Fruit fly (Drosophila melanogaster) whole organism, embryonic: ENCODE data around the gene Pino.

Experiments
- Bteb2 ChIP-seq: fragments of 200-800 bp; sonication (Bioruptor generic); optimal IDR thresholded peaks from 2 replicates; lab custom pipeline; 2016; ENCODE audit warnings: missing biosample characterization, missing genetic modification characterization
- CG10274 ChIP-seq: fragments of 200-800 bp; sonication (Bioruptor generic); optimal IDR thresholded peaks from 3 replicates; lab custom pipeline; 2017; ENCODE audit warnings: missing biosample characterization, mild to moderate bottlenecking, missing genetic modification characterization
- CG10462 ChIP-seq: fragments of 200-800 bp; sonication (Bioruptor generic); optimal IDR thresholded peaks from 2 replicates; lab custom pipeline; 2016; ENCODE audit warnings: missing biosample characterization, missing genetic modification characterization
- CG10654 ChIP-seq: fragments of 200-800 bp; sonication (Bioruptor generic); optimal IDR thresholded peaks from 2 replicates; lab custom pipeline; 2016; ENCODE audit warnings: missing biosample characterization, missing genetic modification characterization
- CG10979 ChIP-seq: fragments of 200-800 bp; sonication (Bioruptor generic); optimal IDR thresholded peaks from 2 replicates; lab custom pipeline; 2018; ENCODE audit warnings: missing biosample characterization, mild to moderate bottlenecking, missing genetic modification characterization, moderate library complexity
- CG12659 ChIP-seq: fragments of 200-800 bp; sonication (Bioruptor generic); optimal IDR thresholded peaks from 3 replicates; lab custom pipeline; 2017; ENCODE audit warnings: mild to moderate bottlenecking, missing biosample characterization, missing genetic modification reagents, missing genetic modification characterization
- CG12942 ChIP-seq: fragments of 200-800 bp; sonication (Bioruptor generic); optimal IDR thresholded peaks from 3 replicates; lab custom pipeline; 2016; ENCODE audit warnings: missing biosample characterization, missing genetic modification characterization
- CG13287 ChIP-seq: fragments of 200-800 bp; sonication (Bioruptor generic); IDR thresholded peaks from 2 replicates; pipeline ENCODE4 v1.3.6; 2022; ENCODE audit warnings: missing biosample characterization, missing genetic modification characterization; ENCODE audit not compliant: partially characterized antibody
- CG1603 ChIP-seq: fragments of 200-800 bp; sonication (Bioruptor generic); optimal IDR thresholded peaks from 2 replicates; lab custom pipeline; 2019; ENCODE audit warnings: missing biosample characterization, mild to moderate bottlenecking, missing genetic modification characterization, moderate library complexity
- CG2875 ChIP-seq: fragments of 200-800 bp; sonication (Bioruptor generic); optimal IDR thresholded peaks from 2 replicates; lab custom pipeline; 2017; ENCODE audit warnings: missing biosample characterization, mild to moderate bottlenecking, missing genetic modification characterization, missing genetic modification reagents
- CG3838 ChIP-seq: fragments of 200-800 bp; sonication (Bioruptor generic); optimal IDR thresholded peaks from 3 replicates; lab custom pipeline; 2016; ENCODE audit warnings: missing biosample characterization, missing genetic modification characterization
- CG4424 ChIP-seq: fragments of 200-800 bp; sonication (Bioruptor generic); optimal IDR thresholded peaks from 3 replicates; lab custom pipeline; 2016; ENCODE audit warnings: missing biosample characterization, missing genetic modification characterization
- CG4707 ChIP-seq: fragments of 200-800 bp; sonication (Bioruptor generic); optimal IDR thresholded peaks from 2 replicates; lab custom pipeline; 2018; ENCODE audit warnings: missing biosample characterization, mild to moderate bottlenecking, missing genetic modification characterization, moderate library complexity
- CG4730 ChIP-seq: fragments of 200-800 bp; sonication (Bioruptor generic); IDR thresholded peaks from 2 replicates; pipeline ENCODE4 v1.3.6; 2022; ENCODE audit warnings: missing biosample characterization, missing genetic modification characterization
- CG6683 ChIP-seq: fragments of 200-800 bp; sonication (Bioruptor generic); optimal IDR thresholded peaks from 2 replicates; lab custom pipeline; 2017; ENCODE audit warnings: missing biosample characterization, mild to moderate bottlenecking, missing genetic modification characterization, missing genetic modification reagents
- CG6791 ChIP-seq: fragments of 200-800 bp; sonication (Bioruptor generic); IDR thresholded peaks from 3 replicates; pipeline ENCODE4 v1.3.6; 2022; ENCODE audit warnings: missing biosample characterization, missing genetic modification characterization; ENCODE audit not compliant: partially characterized antibody
- CG7987 ChIP-seq: fragments of 200-800 bp; sonication (Bioruptor generic); optimal IDR thresholded peaks from 2 replicates; lab custom pipeline; 2018; ENCODE audit warnings: missing biosample characterization, mild to moderate bottlenecking, missing genetic modification characterization, moderate library complexity
- CG8281 ChIP-seq: fragments of 200-800 bp; sonication (Bioruptor generic); optimal IDR thresholded peaks from 2 replicates; lab custom pipeline; 2018; ENCODE audit warnings: missing biosample characterization, mild to moderate bottlenecking, missing genetic modification characterization, moderate library complexity
- CG8359 ChIP-seq: fragments of 200-800 bp; sonication (Bioruptor generic); optimal IDR thresholded peaks from 2 replicates; lab custom pipeline; 2017; ENCODE audit warnings: missing biosample characterization, mild to moderate bottlenecking, missing genetic modification characterization, borderline replicate concordance
- CG8388 ChIP-seq: fragments of 200-800 bp; sonication (Bioruptor generic); optimal IDR thresholded peaks from 2 replicates; lab custom pipeline; 2019; ENCODE audit warnings: missing biosample characterization, mild to moderate bottlenecking, missing genetic modification characterization, moderate library complexity
- CG8478 ChIP-seq: fragments of >200 bp; optimal IDR thresholded peaks from 2 replicates; lab custom pipeline; 2018
- CG9215 ChIP-seq: fragments of 200-800 bp; sonication (Bioruptor generic); IDR thresholded peaks from 2 replicates; pipeline ENCODE4 v1.3.6; 2022; ENCODE audit warnings: missing biosample characterization, missing genetic modification characterization
- CTCF ChIP-seq: fragments of 200-800 bp; sonication (Bioruptor generic); optimal IDR thresholded peaks from 2 replicates; lab custom pipeline; 2017; ENCODE audit warnings: missing biosample characterization, mild to moderate bottlenecking, missing genetic modification characterization, moderate library complexity
- Chrac-16 ChIP-seq: fragments of 200-800 bp; sonication (Bioruptor generic); optimal IDR thresholded peaks from 3 replicates; lab custom pipeline; 2016; ENCODE audit warnings: missing biosample characterization, missing genetic modification characterization
- D19B ChIP-seq: fragments of 200-800 bp; sonication (Bioruptor generic); optimal IDR thresholded peaks from 2 replicates; lab custom pipeline; 2017; ENCODE audit warnings: missing biosample characterization, mild to moderate bottlenecking, missing genetic modification characterization
- Dp ChIP-seq: fragments of 200-800 bp; sonication (Bioruptor generic); optimal IDR thresholded peaks from 2 replicates; lab custom pipeline; 2018; ENCODE audit warnings: missing biosample characterization, mild to moderate bottlenecking, missing genetic modification characterization, moderate library complexity
- HHEX ChIP-seq: fragments of 200-800 bp; sonication (Bioruptor generic); optimal IDR thresholded peaks from 3 replicates; lab custom pipeline; 2017; ENCODE audit warnings: missing biosample characterization, mild to moderate bottlenecking, missing genetic modification characterization, missing genetic modification reagents
- Hey ChIP-seq: fragments of 200-800 bp; sonication (Bioruptor generic); optimal IDR thresholded peaks from 3 replicates; lab custom pipeline; 2018; ENCODE audit warnings: missing biosample characterization, mild to moderate bottlenecking, missing genetic modification characterization
- Hmr ChIP-seq: fragments of 200-800 bp; sonication (Bioruptor generic); optimal IDR thresholded peaks from 3 replicates; lab custom pipeline; 2017; ENCODE audit warnings: mild to moderate bottlenecking, missing biosample characterization, missing genetic modification reagents, missing genetic modification characterization
- Hr51 ChIP-seq, 2 experiments: fragments of 200-800 bp; sonication (Bioruptor generic); optimal IDR thresholded peaks; 2 replicates in 1 of 2; 3 replicates in 1 of 2; lab custom pipeline; 2016 to 2018; ENCODE audit warnings: missing biosample characterization in 2 of 2, missing genetic modification characterization in 2 of 2, mild to moderate bottlenecking in 1 of 2, moderate library complexity in 1 of 2
- Hr78 ChIP-seq, 2 experiments: fragments of 200-800 bp in 1 of 2; fragments of >200 bp in 1 of 2; sonication (Bioruptor generic) in 1 of 2; optimal IDR thresholded peaks; 2 replicates each; lab custom pipeline; 2017 to 2019; ENCODE audit warnings: missing biosample characterization in 2 of 2, missing genetic modification characterization in 2 of 2, mild to moderate bottlenecking in 1 of 2, moderate library complexity in 1 of 2
- NK7.1 ChIP-seq: fragments of 200-800 bp; sonication (Bioruptor generic); optimal IDR thresholded peaks from 3 replicates; lab custom pipeline; 2016; ENCODE audit warnings: missing biosample characterization, missing genetic modification characterization
- Usf ChIP-seq: fragments of 200-800 bp; sonication (Bioruptor generic); optimal IDR thresholded peaks from 2 replicates; lab custom pipeline; 2017; ENCODE audit warnings: missing genotype, missing biosample characterization, missing genetic modification characterization
- ci ChIP-seq: fragments of 200-800 bp; sonication (Bioruptor generic); IDR thresholded peaks from 3 replicates; pipeline ENCODE4 v1.3.6; 2022; ENCODE audit warnings: missing biosample characterization, missing genetic modification characterization
- dm ChIP-seq: fragments of 200-800 bp; sonication (Bioruptor generic); optimal IDR thresholded peaks from 3 replicates; lab custom pipeline; 2016; ENCODE audit warnings: missing biosample characterization, missing genetic modification characterization
- dpn ChIP-seq, 2 experiments: fragments of 200-800 bp; sonication (Bioruptor generic); optimal IDR thresholded peaks; 3 replicates each; lab custom pipeline; 2016; ENCODE audit warnings: missing biosample characterization in 2 of 2, missing genetic modification characterization in 2 of 2
- esg ChIP-seq: fragments of 200-800 bp; sonication (Bioruptor generic); conservative IDR thresholded peaks from 2 replicates; pipeline ENCODE4 v1.3.6; 2022; ENCODE audit warnings: missing biosample characterization, missing genetic modification characterization
- eve ChIP-seq, 2 experiments: fragments of >200 bp; optimal IDR thresholded peaks; 2 replicates each; lab custom pipeline; 2017; ENCODE audit warnings: missing biosample characterization in 2 of 2, missing genetic modification characterization in 2 of 2
- ham ChIP-seq: fragments of 200-800 bp; sonication (Bioruptor generic); IDR thresholded peaks from 2 replicates; pipeline ENCODE4 v1.3.6; 2022; ENCODE audit warnings: missing biosample characterization, missing genetic modification characterization
- luna ChIP-seq: fragments of 200-800 bp; sonication (Bioruptor generic); optimal IDR thresholded peaks from 2 replicates; lab custom pipeline; 2016; ENCODE audit warnings: missing biosample characterization, missing genetic modification characterization
- onecut ChIP-seq: fragments of 200-800 bp; sonication (Bioruptor generic); IDR thresholded peaks from 2 replicates; pipeline ENCODE4 v1.3.6; 2022; ENCODE audit warnings: missing biosample characterization, missing genetic modification characterization
- pita ChIP-seq: fragments of 200-800 bp; sonication (Bioruptor generic); optimal IDR thresholded peaks from 2 replicates; lab custom pipeline; 2017; ENCODE audit warnings: missing biosample characterization, mild to moderate bottlenecking, missing genetic modification characterization
- row ChIP-seq: fragments of 200-800 bp; sonication (Bioruptor generic); IDR thresholded peaks from 3 replicates; pipeline ENCODE4 v1.3.6; 2022; ENCODE audit warnings: missing biosample characterization, missing genetic modification characterization
- sc ChIP-seq, 3 experiments: fragments of >200 bp in 2 of 3; fragments of 200-800 bp in 1 of 3; sonication (Bioruptor generic) in 1 of 3; optimal IDR thresholded peaks; 2 replicates in 2 of 3; 3 replicates in 1 of 3; lab custom pipeline; 2017; ENCODE audit warnings: mild to moderate bottlenecking in 1 of 3, missing biosample characterization in 1 of 3, missing genetic modification characterization in 1 of 3, missing genetic modification reagents in 1 of 3
- sim ChIP-seq: fragments of 200-800 bp; sonication (Bioruptor generic); IDR thresholded peaks from 2 replicates; pipeline ENCODE4 v1.3.6; 2022; ENCODE audit warnings: missing biosample characterization, missing genetic modification characterization
- slp2 ChIP-seq: fragments of 200-800 bp; sonication (Bioruptor generic); optimal IDR thresholded peaks from 2 replicates; lab custom pipeline; 2016; ENCODE audit warnings: missing biosample characterization, missing genetic modification characterization
- sug ChIP-seq: fragments of 200-800 bp; optimal IDR thresholded peaks from 2 replicates; lab custom pipeline; 2019; ENCODE audit warnings: missing biosample characterization, mild to moderate bottlenecking, missing genetic modification characterization, moderate library complexity
- ttk ChIP-seq: fragments of 200-800 bp; sonication (Bioruptor generic); IDR thresholded peaks from 2 replicates; pipeline ENCODE4 v2.1.2; 2022; ENCODE audit warnings: missing biosample characterization, missing genetic modification characterization
- z ChIP-seq: fragments of 200-800 bp; sonication (Bioruptor generic); IDR thresholded peaks from 3 replicates; pipeline ENCODE4 v1.3.6; 2022; ENCODE audit warnings: missing biosample characterization, missing genetic modification characterization

Pino gene

dm6 chr2L:1142730-1143281, 14.1 kb upstream of the Pino start, which contains the start of gene MFS3 (continued):
- TF ChIP-seq HHEX (GFP tag; lab: Kevin White, UChicago) (peak; percentile 6), dm (GFP tag; lab: Kevin White, UChicago) (peak; percentile 6), Usf (GFP tag; lab: Kevin White, UChicago) (no peak), CG8478 (lab: Kevin White, UChicago) (no peak), slp2 (GFP tag; lab: Kevin White, UChicago) (no peak), onecut (GFP tag; lab: Robert Waterston, UW) (peak; percentile 44), Hr78 (GFP tag; optimal IDR thresholded peaks at IDR 0.05; lab: Kevin White, UChicago) (no peak), CG12942 (GFP tag; lab: Kevin White, UChicago) (no peak), eve (GFP tag; optimal IDR thresholded peaks at IDR 0.05; lab: Kevin White, UChicago) (no peak), Chrac-16 (GFP tag; lab: Kevin White, UChicago) (no peak), CG10462 (no peak), CG10979 (no peak), CG6683 (GFP tag; lab: Kevin White, UChicago) (peak; percentile 16), CG10274 (GFP tag; lab: Kevin White, UChicago) (no peak), CG12659 (peak; percentile 33), Hmr (GFP tag; lab: Kevin White, UChicago) (peak; percentile 74), Dp (peak; percentile 60), NK7.1 (GFP tag; lab: Kevin White, UChicago) (no peak), CG7987 (GFP tag; lab: Kevin White, UChicago) (peak; percentile 41), CG4707 (GFP tag; lab: Kevin White, UChicago) (no peak), CG1603 (tag; lab: Kevin White, UChicago) (peak; percentile 80), sim (GFP tag; lab: Robert Waterston, UW) (no peak), CG8359 (GFP tag; lab: Kevin White, UChicago) (no peak), CG8388 (GFP tag; lab: Kevin White, UChicago) (no peak), CG8281 (tag; lab: Kevin White, UChicago) (no peak), Hey (tag; lab: Kevin White, UChicago) (peak; percentile 13), ttk (GFP tag; lab: Robert Waterston, UW) (no peak), CG9215 (GFP tag; lab: Robert Waterston, UW) (no peak; the same call in 1 of the 2 replicates), CG6791 (0 out of 3 replicates have a peak, but pooled peaks have one; percentile 38), z (0 out of 3 replicates have a peak, but pooled peaks have one; percentile 12), row (GFP tag; lab: Robert Waterston, UW) (peak; percentile 19; the same call in 1 of the 3 replicates), CG3838 (GFP tag; lab: Kevin White, UChicago) (no peak), dpn (GFP tag; optimal IDR thresholded peaks at IDR 0.05; lab: Kevin White, UChicago) (peak in 1 of 2 experiments; percentile 21), CG4424 (GFP tag; lab: Kevin White, UChicago) (no peak), luna (GFP tag; lab: Kevin White, UChicago) (no peak), pita (peak; percentile 66), Hr51 (GFP tag; optimal IDR thresholded peaks at IDR 0.05; lab: Kevin White, UChicago) (peak in 1 of 2 experiments; percentile 21), sug (tag; lab: Kevin White, UChicago) (peak; percentile 36), D19B (no peak), CTCF (GFP tag; lab: Kevin White, UChicago) (peak; percentile 82), sc (optimal IDR thresholded peaks at IDR 0.05; lab: Kevin White, UChicago) (no peak), sc (GFP tag; optimal IDR thresholded peaks at IDR 0.05; lab: Kevin White, UChicago) (no peak), CG2875 (GFP tag; lab: Kevin White, UChicago) (peak; percentile 18), CG4730 (GFP tag; lab: Robert Waterston, UW) (no peak), Bteb2 (GFP tag; lab: Kevin White, UChicago) (no peak), ci (GFP tag; lab: Robert Waterston, UW) (peak; percentile 54; the same call in 2 of the 3 replicates), esg (GFP tag; lab: Robert Waterston, UW) (no peak), ham (GFP tag; lab: Robert Waterston, UW) (no peak), CG10654 (GFP tag; lab: Kevin White, UChicago) (no peak), CG13287 (peak; percentile 43; the same call in 1 of the 2 replicates)
